Worm (Caenorhabditis elegans) whole organism, late embryonic: ENCODE measurements around the gene srw-9.

Source experiments
- C08G9.2 ChIP-seq: sonication (generic microtip); optimal IDR thresholded peaks from 2 replicates; lab custom pipeline; 2016; ENCODE audit warnings: mild to moderate bottlenecking, missing genetic modification characterization, moderate library complexity, missing compliant biosample characterization
- F13H6.1 ChIP-seq: sonication (generic microtip); optimal IDR thresholded peaks from 2 replicates; lab custom pipeline; 2016; ENCODE audit warnings: missing genetic modification characterization, missing compliant biosample characterization
- K02D7.2 ChIP-seq: sonication (generic microtip); optimal IDR thresholded peaks from 2 replicates; lab custom pipeline; 2017; ENCODE audit warnings: mild to moderate bottlenecking, missing genetic modification characterization, missing compliant biosample characterization
- Y22D7AL.16 ChIP-seq: sonication (generic microtip); optimal IDR thresholded peaks from 2 replicates; lab custom pipeline; 2016; ENCODE audit warnings: missing genetic modification characterization, missing compliant biosample characterization
- ceh-19 ChIP-seq: fragments of 200-800 bp; sonication (Bioruptor generic); optimal IDR thresholded peaks from 2 replicates; lab custom pipeline; 2018; ENCODE audit warnings: mild to moderate bottlenecking, missing genetic modification characterization, missing compliant biosample characterization
- ceh-2 ChIP-seq: sonication (generic microtip); optimal IDR thresholded peaks from 2 replicates; lab custom pipeline; 2016; ENCODE audit warnings: missing genotype, missing genetic modification characterization, missing compliant biosample characterization
- ceh-31 ChIP-seq: sonication (generic microtip); optimal IDR thresholded peaks from 2 replicates; lab custom pipeline; 2016; ENCODE audit warnings: missing genetic modification characterization, missing compliant biosample characterization
- ceh-45 ChIP-seq: fragments of 200-800 bp; sonication (Bioruptor generic); IDR thresholded peaks from 2 replicates; pipeline ENCODE4 v1.3.6; 2022; ENCODE audit warnings: missing genetic modification reagents, missing genetic modification characterization, missing compliant biosample characterization
- ceh-48 ChIP-seq: sonication (generic microtip); optimal IDR thresholded peaks from 2 replicates; lab custom pipeline; 2016; ENCODE audit warnings: missing genetic modification characterization, inconsistent platforms, missing compliant biosample characterization
- ceh-6 ChIP-seq: fragments of 200-800 bp; sonication (Bioruptor generic); optimal IDR thresholded peaks from 2 replicates; lab custom pipeline; 2018; ENCODE audit warnings: mild to moderate bottlenecking, missing genetic modification characterization, missing compliant biosample characterization
- che-1 ChIP-seq: sonication (generic microtip); optimal IDR thresholded peaks from 2 replicates; lab custom pipeline; 2016; ENCODE audit warnings: mild to moderate bottlenecking, missing genetic modification characterization, missing compliant biosample characterization
- dve-1 ChIP-seq: sonication (generic microtip); optimal IDR thresholded peaks from 2 replicates; lab custom pipeline; 2017; ENCODE audit warnings: antibody characterized with exemption, mild to moderate bottlenecking, missing genetic modification characterization, missing compliant biosample characterization
- elt-2 ChIP-seq: sonication (generic microtip); optimal IDR thresholded peaks from 2 replicates; lab custom pipeline; 2016; ENCODE audit warnings: missing genetic modification reagents, missing genetic modification characterization, missing compliant biosample characterization
- elt-4 ChIP-seq: sonication (generic microtip); optimal IDR thresholded peaks from 2 replicates; lab custom pipeline; 2016; ENCODE audit warnings: missing genetic modification characterization, missing compliant biosample characterization
- ets-4 ChIP-seq: sonication (generic microtip); optimal IDR thresholded peaks from 2 replicates; lab custom pipeline; 2016; ENCODE audit warnings: missing genetic modification characterization, missing compliant biosample characterization
- fax-1 ChIP-seq: sonication (generic microtip); optimal IDR thresholded peaks from 2 replicates; lab custom pipeline; 2016; ENCODE audit warnings: missing genotype, missing genetic modification characterization, missing compliant biosample characterization
- fkh-6 ChIP-seq: sonication (generic microtip); optimal IDR thresholded peaks from 2 replicates; lab custom pipeline; 2016; ENCODE audit warnings: missing genetic modification characterization, missing compliant biosample characterization
- hlh-15 ChIP-seq: sonication (generic microtip); optimal IDR thresholded peaks from 2 replicates; lab custom pipeline; 2016; ENCODE audit warnings: missing genetic modification characterization, missing compliant biosample characterization
- hlh-30 ChIP-seq: sonication (generic microtip); optimal IDR thresholded peaks from 2 replicates; lab custom pipeline; 2017; ENCODE audit warnings: antibody characterized with exemption, missing genetic modification characterization, missing compliant biosample characterization; ENCODE audit not compliant: insufficient read depth
- madf-2 ChIP-seq: sonication (generic microtip); optimal IDR thresholded peaks from 2 replicates; lab custom pipeline; 2017; ENCODE audit warnings: missing genetic modification characterization, missing compliant biosample characterization
- nfya-1 ChIP-seq: sonication (generic microtip); optimal IDR thresholded peaks from 2 replicates; lab custom pipeline; 2017; ENCODE audit warnings: missing genetic modification characterization, mild to moderate bottlenecking, missing compliant biosample characterization, antibody characterized with exemption, moderate library complexity
- nhr-232 ChIP-seq: sonication (generic microtip); optimal IDR thresholded peaks from 2 replicates; lab custom pipeline; 2016; ENCODE audit warnings: missing genetic modification characterization, missing compliant biosample characterization
- npax-4 ChIP-seq: sonication (generic microtip); optimal IDR thresholded peaks from 2 replicates; lab custom pipeline; 2016; ENCODE audit warnings: missing genetic modification characterization, missing compliant biosample characterization
- pat-9 ChIP-seq: fragments of 200-800 bp; sonication (Bioruptor generic); optimal IDR thresholded peaks from 2 replicates; lab custom pipeline; 2018; ENCODE audit warnings: mild to moderate bottlenecking, missing genetic modification characterization, moderate library complexity, missing compliant biosample characterization
- pax-1 ChIP-seq: fragments of 150-350 bp; optimal IDR thresholded peaks from 2 replicates; lab custom pipeline; 2014; ENCODE audit warnings: missing biosample characterization, missing genetic modification characterization
- pha-4 ChIP-seq: fragments of 150-350 bp; optimal IDR thresholded peaks from 2 replicates; lab custom pipeline; 2018; ENCODE audit warnings: missing biosample characterization, missing genetic modification reagents, missing genetic modification characterization
- pqm-1 ChIP-seq: sonication (generic microtip); optimal IDR thresholded peaks from 2 replicates; lab custom pipeline; 2016; ENCODE audit warnings: missing genetic modification characterization, missing compliant biosample characterization
- pros-1 ChIP-seq: fragments of 150-350 bp; optimal IDR thresholded peaks from 2 replicates; lab custom pipeline; 2014; ENCODE audit warnings: missing biosample characterization, missing genetic modification reagents, missing genetic modification characterization
- rnt-1 ChIP-seq: sonication (generic microtip); optimal IDR thresholded peaks from 2 replicates; lab custom pipeline; 2016; ENCODE audit warnings: missing genetic modification characterization, missing compliant biosample characterization
- sox-4 ChIP-seq: sonication (generic microtip); optimal IDR thresholded peaks from 2 replicates; lab custom pipeline; 2017; ENCODE audit warnings: mild to moderate bottlenecking, missing genetic modification characterization, inconsistent platforms, missing compliant biosample characterization
- tbx-2 ChIP-seq: sonication (generic microtip); optimal IDR thresholded peaks from 2 replicates; lab custom pipeline; 2016; ENCODE audit warnings: missing genetic modification characterization, missing compliant biosample characterization
- tbx-7 ChIP-seq: sonication (generic microtip); optimal IDR thresholded peaks from 2 replicates; lab custom pipeline; 2016; ENCODE audit warnings: missing genotype, missing genetic modification characterization, missing compliant biosample characterization
- unc-3 ChIP-seq, 2 experiments: fragments of 200-800 bp in 1 of 2; sonication (Bioruptor generic) in 1 of 2; sonication (generic microtip) in 1 of 2; conservative IDR thresholded peaks in 1 of 2; optimal IDR thresholded peaks in 1 of 2; 2 replicates each; pipeline versions ENCODE4 v1.3.6 to Lab custom; 2016 to 2022; ENCODE audit warnings: missing compliant biosample characterization in 2 of 2, missing genetic modification characterization in 2 of 2, missing genetic modification reagents in 1 of 2
- unc-42 ChIP-seq: sonication (generic microtip); optimal IDR thresholded peaks from 2 replicates; lab custom pipeline; 2016; ENCODE audit warnings: missing genotype, missing genetic modification characterization, missing compliant biosample characterization
- zip-5 ChIP-seq: sonication (generic microtip); optimal IDR thresholded peaks from 2 replicates; lab custom pipeline; 2016; ENCODE audit warnings: missing genetic modification characterization, missing compliant biosample characterization
- ztf-16 ChIP-seq: sonication (generic microtip); optimal IDR thresholded peaks from 2 replicates; lab custom pipeline; 2017; ENCODE audit warnings: missing genetic modification characterization, missing compliant biosample characterization

srw-9 gene

ce11 chrIII:12783878-12784277 lies 26.4 kb downstream of the srw-9 start:
- TF ChIP-seq C08G9.2 (tag; lab: Kevin White, UChicago) (no peak), rnt-1 (tag; lab: Kevin White, UChicago) (no peak), nhr-232 (tag; lab: Kevin White, UChicago) (no peak), F13H6.1 (tag; lab: Kevin White, UChicago) (no peak), unc-42 (tag; lab: Kevin White, UChicago) (peak; percentile 9), npax-4 (no peak), pros-1 (tag; lab: Kevin White, UChicago) (no peak)
- TF ChIP-seq, all 69 proteins: peak for 1

ce11 chrIII:12784854-12785253 lies 27.4 kb downstream of the srw-9 start, which contains the start of gene lgc-37:
lgc-37 (plus strand) TSS chrIII:12785154.
- TF ChIP-seq tbx-7 (tag; lab: Kevin White, UChicago) (no peak), dve-1 (no peak), pha-4 (tag; lab: Kevin White, UChicago) (no peak), ceh-48 (tag; lab: Kevin White, UChicago) (no peak), nhr-232 (tag; lab: Kevin White, UChicago) (no peak), fax-1 (tag; lab: Kevin White, UChicago) (no peak), madf-2 (no peak), unc-3 (GFP tag; conservative IDR thresholded peaks at IDR 0.05; lab: Robert Waterston, UW) (no peak), unc-3 (tag; optimal IDR thresholded peaks at IDR 0.05; lab: Kevin White, UChicago) (no peak), ets-4 (tag; lab: Kevin White, UChicago) (no peak), ceh-45 (GFP tag; lab: Robert Waterston, UW) (no peak), ceh-19 (GFP tag; lab: Kevin White, UChicago) (no peak), pax-1 (tag; lab: Kevin White, UChicago) (no peak), zip-5 (tag; lab: Kevin White, UChicago) (no peak), ceh-31 (tag; lab: Kevin White, UChicago) (no peak)

DNA sequence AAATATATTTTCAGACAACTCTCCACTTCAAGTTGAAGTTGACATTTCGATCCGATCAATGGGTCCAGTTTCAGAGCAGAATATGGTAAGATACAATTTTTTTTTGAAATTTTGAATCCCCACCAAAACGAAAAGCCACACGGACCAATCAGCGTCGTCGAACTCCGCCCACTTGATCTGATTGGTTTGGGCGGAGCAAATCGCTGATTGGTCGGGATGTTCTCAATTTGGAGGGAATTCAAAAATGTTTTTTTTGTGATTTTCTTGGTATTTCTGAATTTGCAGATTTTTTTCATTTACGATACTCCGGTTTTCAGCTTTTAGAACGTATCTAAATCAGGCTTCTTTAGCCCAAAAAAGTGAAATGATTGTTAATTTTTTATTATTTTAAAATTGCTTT lies 28.0 kb downstream of the srw-9 start:
- no peak for TF ChIP-seq tbx-2 (tag; lab: Kevin White, UChicago)
- peak; percentile 67 for TF ChIP-seq nfya-1 (tag; lab: Kevin White, UChicago)

DNA sequence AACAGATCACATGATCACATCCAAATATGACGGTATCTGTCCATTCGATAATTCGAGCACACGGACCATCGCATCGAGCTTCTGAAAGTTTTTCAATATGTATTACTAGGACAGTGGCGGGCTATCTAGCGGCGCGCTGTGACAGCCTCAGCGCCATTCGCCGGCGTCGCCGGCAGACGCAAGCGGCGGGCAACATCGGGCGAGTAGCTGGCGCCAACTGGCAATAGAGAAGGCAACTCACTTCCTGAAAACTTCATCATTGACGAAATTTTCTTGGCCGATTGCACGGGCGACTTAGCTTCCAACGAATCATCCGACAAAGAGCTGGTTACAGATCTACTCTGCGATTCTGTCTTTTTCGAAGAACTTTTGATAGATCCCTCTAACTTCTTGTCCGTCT lies 30.8 kb downstream of the srw-9 start:
- no peak for TF ChIP-seq F13H6.1 (tag; lab: Kevin White, UChicago)
- TF ChIP-seq elt-4 (tag; lab: Kevin White, UChicago): no peak
- TF ChIP-seq unc-3 (GFP tag; conservative IDR thresholded peaks at IDR 0.05; lab: Robert Waterston, UW): no peak
- TF ChIP-seq unc-3 (tag; optimal IDR thresholded peaks at IDR 0.05; lab: Kevin White, UChicago): no peak
- no peak for TF ChIP-seq K02D7.2 (tag; lab: Kevin White, UChicago)
- TF ChIP-seq hlh-30: no peak
- TF ChIP-seq sox-4: no peak
- no peak for TF ChIP-seq hlh-15 (tag; lab: Kevin White, UChicago)
- no peak for TF ChIP-seq pat-9 (tag; lab: Kevin White, UChicago)
- no peak for TF ChIP-seq elt-2 (tag; lab: Kevin White, UChicago)
- no peak for TF ChIP-seq npax-4

ce11 chrIII:12789420-12789819 lies 32.0 kb downstream of the srw-9 start, which contains the start of gene BE10.1:
BE10.1 (minus strand) TSS chrIII:12789520.
- TF ChIP-seq Y22D7AL.16 (no peak), pqm-1 (tag; lab: Kevin White, UChicago) (no peak), nfya-1 (tag; lab: Kevin White, UChicago) (no peak), ztf-16 (tag; lab: Kevin White, UChicago) (no peak), che-1 (tag; lab: Kevin White, UChicago) (no peak), hlh-15 (tag; lab: Kevin White, UChicago) (no peak), fkh-6 (tag; lab: Kevin White, UChicago) (no peak), dve-1 (no peak), ceh-2 (tag; lab: Kevin White, UChicago) (no peak), ceh-6 (no peak)
